Fruit fly (Drosophila melanogaster) whole organism, pupa: ENCODE measurements around the gene CG7024.
A peak's percentile ranks its signal among the peaks of the same experiment; 100 is the strongest.

Source experiments
- CG10348 ChIP-seq: fragments of 200-800 bp; sonication (Bioruptor generic); IDR thresholded peaks from 2 replicates; pipeline ENCODE4 v1.3.6; 2022; ENCODE audit warnings: missing biosample characterization, missing genetic modification characterization
- CG12605 ChIP-seq: fragments of 200-800 bp; sonication (Bioruptor generic); IDR thresholded peaks from 2 replicates; pipeline ENCODE4 v1.3.6; 2022; ENCODE audit warnings: missing biosample characterization, missing genetic modification characterization
- CG13204 ChIP-seq: fragments of 200-800 bp; sonication (Bioruptor generic); optimal IDR thresholded peaks from 2 replicates; lab custom pipeline; 2018; ENCODE audit warnings: missing biosample characterization, mild to moderate bottlenecking, missing genetic modification characterization, moderate library complexity
- CG14655 ChIP-seq: fragments of 200-800 bp; sonication (Bioruptor generic); optimal IDR thresholded peaks from 3 replicates; lab custom pipeline; 2017; ENCODE audit warnings: mild to moderate bottlenecking, missing biosample characterization, missing genetic modification reagents, missing genetic modification characterization
- CG17806 ChIP-seq: fragments of 200-800 bp; sonication (Bioruptor generic); optimal IDR thresholded peaks from 2 replicates; lab custom pipeline; 2018; ENCODE audit warnings: missing biosample characterization, mild to moderate bottlenecking, missing genetic modification characterization, moderate library complexity
- CG32121 ChIP-seq: fragments of 200-800 bp; sonication (Bioruptor generic); IDR thresholded peaks from 2 replicates; pipeline ENCODE4 v1.3.6; 2022; ENCODE audit warnings: missing biosample characterization, missing genetic modification characterization
- CG34367 ChIP-seq: fragments of 200-800 bp; sonication (Bioruptor generic); optimal IDR thresholded peaks from 2 replicates; lab custom pipeline; 2018; ENCODE audit warnings: missing biosample characterization, mild to moderate bottlenecking, missing genetic modification characterization
- CG4496 ChIP-seq: fragments of 200-800 bp; sonication (Bioruptor generic); IDR thresholded peaks from 3 replicates; pipeline ENCODE4 v1.3.6; 2022; ENCODE audit warnings: missing biosample characterization, missing genetic modification characterization
- CG8159 ChIP-seq: fragments of 200-800 bp; sonication (Bioruptor generic); optimal IDR thresholded peaks from 3 replicates; lab custom pipeline; 2018; ENCODE audit warnings: missing biosample characterization, mild to moderate bottlenecking, missing genetic modification characterization, moderate library complexity
- CG8301 ChIP-seq: fragments of 200-800 bp; sonication (Bioruptor generic); optimal IDR thresholded peaks from 2 replicates; lab custom pipeline; 2018; ENCODE audit warnings: missing biosample characterization, mild to moderate bottlenecking, missing genetic modification characterization
- CG9948 ChIP-seq: fragments of 200-800 bp; sonication (Bioruptor generic); optimal IDR thresholded peaks from 2 replicates; lab custom pipeline; 2018; ENCODE audit warnings: missing biosample characterization, mild to moderate bottlenecking, missing genetic modification characterization, moderate library complexity
- EcR ChIP-seq: fragments of 200-800 bp; sonication (Bioruptor generic); optimal IDR thresholded peaks from 3 replicates; lab custom pipeline; 2019; ENCODE audit warnings: missing biosample characterization, missing genetic modification characterization, mild to moderate bottlenecking, moderate library complexity, missing genetic modification reagents
- Ets98B ChIP-seq: fragments of 200-800 bp; sonication (Bioruptor generic); IDR thresholded peaks from 2 replicates; pipeline ENCODE4 v1.3.6; 2022; ENCODE audit warnings: missing biosample characterization, missing genetic modification characterization
- Snoo ChIP-seq: fragments of 200-800 bp; sonication (Bioruptor generic); optimal IDR thresholded peaks from 3 replicates; lab custom pipeline; 2017; ENCODE audit warnings: missing biosample characterization, mild to moderate bottlenecking, missing genetic modification characterization, inconsistent platforms
- fd96Ca ChIP-seq: fragments of 200-800 bp; sonication (Bioruptor generic); IDR thresholded peaks from 3 replicates; pipeline ENCODE4 v1.3.6; 2022; ENCODE audit warnings: missing biosample characterization, missing genetic modification characterization
- gl ChIP-seq: fragments of 200-800 bp; sonication (Bioruptor generic); optimal IDR thresholded peaks from 2 replicates; lab custom pipeline; 2018; ENCODE audit warnings: missing biosample characterization, mild to moderate bottlenecking, missing genetic modification characterization
- rn ChIP-seq: fragments of 200-800 bp; sonication (Bioruptor generic); IDR thresholded peaks from 2 replicates; pipeline ENCODE4 v1.3.6; 2022; ENCODE audit warnings: missing biosample characterization, missing genetic modification characterization

Gene CG7024

dm6 chrX:4702804-4703414 lies 2.2 kb upstream of the CG7024 start:
- TF ChIP-seq gl (tag; lab: Kevin White, UChicago), result no peak
- TF ChIP-seq CG4496, result no peak
- no peak for TF ChIP-seq CG8159 (tag; lab: Kevin White, UChicago)
- TF ChIP-seq CG8301 (tag; lab: Kevin White, UChicago), result no peak
- TF ChIP-seq Ets98B, result no peak
- TF ChIP-seq CG34367 (tag; lab: Kevin White, UChicago), result no peak
- no peak for TF ChIP-seq CG12605 (GFP tag; lab: Robert Waterston, UW)
- TF ChIP-seq CG14655 (GFP tag; lab: Kevin White, UChicago), result no peak
- TF ChIP-seq rn (GFP tag; lab: Robert Waterston, UW), result no peak
- no peak for TF ChIP-seq EcR (GFP tag; lab: Kevin White, UChicago)
- no peak for TF ChIP-seq Snoo (tag; lab: Kevin White, UChicago)
- no peak for TF ChIP-seq CG17806 (tag; lab: Kevin White, UChicago)
- TF ChIP-seq fd96Ca (GFP tag; lab: Robert Waterston, UW), result no peak
- no peak for TF ChIP-seq CG10348
- no peak for TF ChIP-seq CG9948

DNA sequence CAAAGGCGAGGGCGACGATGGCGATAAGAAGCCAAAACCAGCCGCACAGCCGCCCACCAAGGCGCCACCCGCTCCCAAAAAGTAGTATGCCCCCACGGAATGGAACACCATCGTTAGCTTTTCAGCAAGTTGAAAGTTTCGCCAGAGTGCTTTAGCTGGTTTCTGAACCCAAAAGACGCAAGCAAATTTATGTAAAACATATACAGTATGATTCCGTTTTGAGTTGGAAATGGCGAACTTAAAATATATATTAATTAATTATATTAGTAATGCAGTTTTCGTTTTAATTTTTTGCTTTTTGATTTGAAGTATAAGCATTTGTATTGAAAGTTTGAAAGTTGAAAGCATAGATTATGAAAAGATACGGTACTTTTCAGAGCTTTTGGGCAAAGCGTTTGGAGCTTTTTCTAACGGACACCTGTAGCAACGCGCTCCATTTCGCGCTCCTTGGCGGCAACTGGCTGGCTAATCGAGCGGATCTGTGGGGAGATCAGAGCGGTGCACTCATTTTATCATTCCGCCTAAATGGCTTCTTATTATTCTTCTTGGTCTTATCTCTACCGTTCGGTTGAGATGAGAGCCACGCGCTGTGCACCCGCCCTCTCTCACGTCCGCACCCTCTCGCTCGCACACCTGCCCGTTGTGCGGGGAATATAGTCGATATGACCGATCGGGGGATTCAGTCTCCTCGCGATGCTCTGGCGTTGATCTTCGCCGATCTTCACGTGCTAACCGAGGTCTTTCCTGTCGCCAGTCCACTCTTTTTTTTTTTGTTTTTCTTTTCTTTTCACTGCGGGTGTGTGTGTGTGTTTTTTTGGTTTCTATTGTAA lies 2.3 kb downstream of the CG7024 start, which contains the start of gene Proc-R:
TSS of gene Proc-R (plus strand) at position 680 of the 830 bp plus-strand sequence.
- TF ChIP-seq CG4496 (peak; percentile 42; the same call in 1 of the 3 replicates), gl (tag; lab: Kevin White, UChicago) (no peak), CG32121 (GFP tag; lab: Robert Waterston, UW) (peak; percentile 42; the same call in 1 of the 2 replicates), CG13204 (GFP tag; lab: Kevin White, UChicago) (no peak), CG12605 (GFP tag; lab: Robert Waterston, UW) (0 out of 2 replicates have a peak, but pooled peaks have one; percentile 24), CG9948 (no peak)
